Worm (Caenorhabditis elegans) whole organism, L3 larva: ENCODE results near the gene pqn-53.

ENCODE experiments used
- ama-1 ChIP-seq: fragments of 150-350 bp; optimal IDR thresholded peaks from 2 replicates; lab custom pipeline; 2018
- ceh-16 ChIP-seq: sonication (generic microtip); optimal IDR thresholded peaks from 2 replicates; lab custom pipeline; 2017; ENCODE audit warnings: missing biosample characterization, missing genetic modification characterization
- lin-15B ChIP-seq: fragments of 150-350 bp; optimal IDR thresholded peaks from 2 replicates; lab custom pipeline; 2014; ENCODE audit warnings: missing biosample characterization, missing genetic modification characterization
- mml-1 ChIP-seq: fragments of 150-350 bp; sonication (generic microtip); optimal IDR thresholded peaks from 3 replicates; lab custom pipeline; 2014; ENCODE audit warnings: missing biosample characterization, missing genetic modification characterization
- nhr-12 ChIP-seq: fragments of 150-350 bp; optimal IDR thresholded peaks from 2 replicates; lab custom pipeline; 2014; ENCODE audit warnings: missing biosample characterization, missing genetic modification characterization
- nhr-25 ChIP-seq: sonication (generic microtip); optimal IDR thresholded peaks from 2 replicates; lab custom pipeline; 2017; ENCODE audit warnings: missing biosample characterization, missing genetic modification characterization
- nhr-77 ChIP-seq: fragments of 150-350 bp; optimal IDR thresholded peaks from 2 replicates; lab custom pipeline; 2014; ENCODE audit warnings: missing biosample characterization, missing genetic modification characterization
- unc-62 ChIP-seq: fragments of 150-350 bp; sonication (generic microtip); optimal IDR thresholded peaks from 4 replicates; lab custom pipeline; 2014; ENCODE audit warnings: missing biosample characterization, missing genetic modification reagents, missing genetic modification characterization

- TF ChIP-seq mml-1 (tag; lab: Kevin White, UChicago) (no peak), nhr-25 (tag; lab: Kevin White, UChicago) (no peak), lin-15B (tag; lab: Kevin White, UChicago) (no peak), ceh-16 (no peak), unc-62 (GFP tag; lab: Kevin White, UChicago) (no peak), ama-1 (lab: Kevin White, UChicago) (no peak), nhr-12 (tag; lab: Kevin White, UChicago) (no peak), nhr-77 (tag; lab: Kevin White, UChicago) (no peak)
Measured at ce11 chrV:12086934-12087333, 21.7 kb upstream of the pqn-53 start, which contains the start of gene gana-1.
